Fruit fly (Drosophila melanogaster) whole organism, embryonic: ENCODE measurements around the gene CG42488.
A peak's percentile ranks its signal among the peaks of the same experiment; 100 is the strongest.

Source experiments
- Adf1 ChIP-seq: fragments of 200-800 bp; sonication (Bioruptor generic); IDR thresholded peaks from 2 replicates; pipeline ENCODE4 v1.3.6; 2022; ENCODE audit warnings: missing biosample characterization, missing genetic modification characterization
- Awh ChIP-seq: fragments of 200-800 bp; sonication (Bioruptor generic); IDR thresholded peaks from 2 replicates; pipeline ENCODE4, ENCODE4 v1.3.6; 2022; ENCODE audit warnings: missing biosample characterization, missing genetic modification characterization
- CG10462 ChIP-seq: fragments of 200-800 bp; sonication (Bioruptor generic); optimal IDR thresholded peaks from 2 replicates; lab custom pipeline; 2016; ENCODE audit warnings: missing biosample characterization, missing genetic modification characterization
- CG11093 ChIP-seq: fragments of 200-800 bp; sonication (Bioruptor generic); IDR thresholded peaks from 3 replicates; pipeline ENCODE4 v1.3.6; 2022; ENCODE audit warnings: missing biosample characterization, missing genetic modification characterization
- CG12219 ChIP-seq: fragments of 200-800 bp; sonication (Bioruptor generic); optimal IDR thresholded peaks from 3 replicates; lab custom pipeline; 2018; ENCODE audit warnings: missing biosample characterization, mild to moderate bottlenecking, missing genetic modification characterization
- CG1233 ChIP-seq: fragments of 200-800 bp; sonication (Bioruptor generic); optimal IDR thresholded peaks from 4 replicates; lab custom pipeline; 2018; ENCODE audit warnings: missing biosample characterization, mild to moderate bottlenecking, missing genetic modification characterization
- CG13123 ChIP-seq: fragments of 200-800 bp; sonication (Bioruptor generic); optimal IDR thresholded peaks from 2 replicates; lab custom pipeline; 2016; ENCODE audit warnings: missing biosample characterization, missing genetic modification characterization
- CG13894 ChIP-seq: fragments of 200-800 bp; sonication (Bioruptor generic); optimal IDR thresholded peaks from 3 replicates; lab custom pipeline; 2018; ENCODE audit warnings: missing biosample characterization, mild to moderate bottlenecking, missing genetic modification characterization, moderate library complexity
- CG15011 ChIP-seq: fragments of 200-800 bp; sonication (Bioruptor generic); optimal IDR thresholded peaks from 3 replicates; lab custom pipeline; 2018; ENCODE audit warnings: missing biosample characterization, mild to moderate bottlenecking, missing genetic modification characterization
- CG15601 ChIP-seq: fragments of 200-800 bp; sonication (Bioruptor generic); optimal IDR thresholded peaks from 3 replicates; lab custom pipeline; 2019; ENCODE audit warnings: missing biosample characterization, mild to moderate bottlenecking, missing genetic modification characterization, moderate library complexity
- CG1603 ChIP-seq: fragments of 200-800 bp; sonication (Bioruptor generic); optimal IDR thresholded peaks from 2 replicates; lab custom pipeline; 2019; ENCODE audit warnings: missing biosample characterization, mild to moderate bottlenecking, missing genetic modification characterization, moderate library complexity
- CG16779 ChIP-seq: fragments of 200-800 bp; sonication (Bioruptor generic); IDR thresholded peaks from 2 replicates; pipeline ENCODE4 v1.3.6; 2022; ENCODE audit warnings: missing biosample characterization, missing genetic modification characterization
- CG16863 ChIP-seq: fragments of 200-800 bp; sonication (Bioruptor generic); optimal IDR thresholded peaks from 3 replicates; lab custom pipeline; 2016; ENCODE audit warnings: missing biosample characterization, missing genetic modification characterization
- CG2678 ChIP-seq: fragments of 200-800 bp; sonication (Bioruptor generic); optimal IDR thresholded peaks from 3 replicates; lab custom pipeline; 2019; ENCODE audit warnings: missing biosample characterization, mild to moderate bottlenecking, missing genetic modification characterization, moderate library complexity
- CG2889 ChIP-seq: fragments of 200-800 bp; sonication (Bioruptor generic); IDR thresholded peaks from 3 replicates; pipeline ENCODE4 v1.3.6; 2022; ENCODE audit warnings: missing biosample characterization, missing genetic modification characterization
- CG31224 ChIP-seq: fragments of 200-800 bp; sonication (Bioruptor generic); IDR thresholded peaks from 2 replicates; pipeline ENCODE4 v1.3.6; 2022; ENCODE audit warnings: missing biosample characterization, missing genetic modification characterization
- CG32767 ChIP-seq: fragments of 200-800 bp; sonication (Bioruptor generic); IDR thresholded peaks from 2 replicates; pipeline ENCODE4 v1.3.6; 2022; ENCODE audit warnings: missing biosample characterization, missing genetic modification characterization
- CG34224 ChIP-seq: fragments of 200-800 bp; sonication (Bioruptor generic); IDR thresholded peaks from 3 replicates; pipeline ENCODE4 v1.3.6; 2022; ENCODE audit warnings: missing biosample characterization, missing genetic modification characterization; ENCODE audit not compliant: partially characterized antibody
- CG6175 ChIP-seq: fragments of 200-800 bp; sonication (Bioruptor generic); IDR thresholded peaks from 3 replicates; pipeline ENCODE4 v1.3.6; 2022; ENCODE audit warnings: missing biosample characterization, missing genetic modification characterization
- CG8765 ChIP-seq: fragments of 200-800 bp; sonication (Bioruptor generic); IDR thresholded peaks from 2 replicates; pipeline ENCODE4 v1.3.6; 2022; ENCODE audit warnings: missing biosample characterization, missing genetic modification characterization
- CG9876 ChIP-seq: fragments of 200-800 bp; sonication (Bioruptor generic); optimal IDR thresholded peaks from 2 replicates; lab custom pipeline; 2016; ENCODE audit warnings: missing biosample characterization, missing genetic modification characterization
- CTCF ChIP-seq: fragments of 200-800 bp; sonication (Bioruptor generic); optimal IDR thresholded peaks from 2 replicates; lab custom pipeline; 2017; ENCODE audit warnings: missing biosample characterization, mild to moderate bottlenecking, missing genetic modification characterization, moderate library complexity
- Camta ChIP-seq: fragments of 200-800 bp; sonication (Bioruptor generic); optimal IDR thresholded peaks from 2 replicates; lab custom pipeline; 2016; ENCODE audit warnings: missing biosample characterization, missing genetic modification characterization
- CoRest ChIP-seq: fragments of 200-800 bp; sonication (Bioruptor generic); optimal IDR thresholded peaks from 3 replicates; lab custom pipeline; 2018; ENCODE audit warnings: missing biosample characterization, mild to moderate bottlenecking, missing genetic modification characterization, moderate library complexity
- D19B ChIP-seq: fragments of 200-800 bp; sonication (Bioruptor generic); optimal IDR thresholded peaks from 2 replicates; lab custom pipeline; 2017; ENCODE audit warnings: missing biosample characterization, mild to moderate bottlenecking, missing genetic modification characterization
- Dfd ChIP-seq, 2 experiments: fragments of >200 bp; optimal IDR thresholded peaks; 2 replicates each; lab custom pipeline; 2017; ENCODE audit warnings: missing biosample characterization in 2 of 2, missing genetic modification characterization in 2 of 2
- Dip3 ChIP-seq: fragments of 200-800 bp; sonication (Bioruptor generic); optimal IDR thresholded peaks from 3 replicates; lab custom pipeline; 2016; ENCODE audit warnings: missing biosample characterization, missing genetic modification characterization
- HLHmδ ChIP-seq: fragments of 200-800 bp; sonication (Bioruptor generic); optimal IDR thresholded peaks from 2 replicates; lab custom pipeline; 2018; ENCODE audit warnings: missing biosample characterization, mild to moderate bottlenecking, missing genetic modification characterization, moderate library complexity
- Mes4 ChIP-seq: fragments of 200-800 bp; sonication (Bioruptor generic); optimal IDR thresholded peaks from 2 replicates; lab custom pipeline; 2016; ENCODE audit warnings: missing biosample characterization, missing genetic modification characterization
- NK7.1 ChIP-seq: fragments of 200-800 bp; sonication (Bioruptor generic); optimal IDR thresholded peaks from 3 replicates; lab custom pipeline; 2016; ENCODE audit warnings: missing biosample characterization, missing genetic modification characterization
- Oli ChIP-seq: fragments of 200-800 bp; sonication (Bioruptor generic); optimal IDR thresholded peaks from 2 replicates; lab custom pipeline; 2018; ENCODE audit warnings: missing biosample characterization, mild to moderate bottlenecking, missing genetic modification characterization, moderate library complexity
- Vsx1 ChIP-seq: fragments of 200-800 bp; sonication (Bioruptor generic); optimal IDR thresholded peaks from 2 replicates; lab custom pipeline; 2017; ENCODE audit warnings: missing biosample characterization, mild to moderate bottlenecking, missing genetic modification characterization, missing genetic modification reagents
- Xrp1 ChIP-seq: fragments of 200-800 bp; sonication (Bioruptor generic); IDR thresholded peaks from 2 replicates; pipeline ENCODE4 v1.3.6; 2022; ENCODE audit warnings: missing biosample characterization, missing genetic modification characterization
- abd-A ChIP-seq: fragments of 200-800 bp; sonication (Bioruptor generic); optimal IDR thresholded peaks from 3 replicates; lab custom pipeline; 2019; ENCODE audit warnings: missing biosample characterization, mild to moderate bottlenecking, missing genetic modification characterization, moderate library complexity
- ase ChIP-seq: fragments of 200-800 bp; sonication (Bioruptor generic); IDR thresholded peaks from 3 replicates; pipeline ENCODE4 v1.3.6; 2022; ENCODE audit warnings: missing biosample characterization, missing genetic modification characterization
- ash1 ChIP-seq: fragments of 200-800 bp; sonication (Bioruptor generic); optimal IDR thresholded peaks from 2 replicates; lab custom pipeline; 2018; ENCODE audit warnings: missing biosample characterization, mild to moderate bottlenecking, missing genetic modification characterization
- corto ChIP-seq: fragments of 200-800 bp; sonication (Bioruptor generic); optimal IDR thresholded peaks from 2 replicates; lab custom pipeline; 2016; ENCODE audit warnings: missing biosample characterization, mild to moderate bottlenecking, missing genetic modification characterization, moderate library complexity
- da ChIP-seq: fragments of 200-800 bp; sonication (Bioruptor generic); optimal IDR thresholded peaks from 2 replicates; lab custom pipeline; 2016; ENCODE audit warnings: missing biosample characterization, missing genetic modification characterization
- dm ChIP-seq: fragments of 200-800 bp; sonication (Bioruptor generic); optimal IDR thresholded peaks from 3 replicates; lab custom pipeline; 2016; ENCODE audit warnings: missing biosample characterization, missing genetic modification characterization
- dysf ChIP-seq: fragments of 200-800 bp; sonication (Bioruptor generic); IDR thresholded peaks from 3 replicates; pipeline ENCODE4 v1.3.6; 2022; ENCODE audit warnings: missing biosample characterization, missing genetic modification characterization
- emc ChIP-seq: fragments of 200-800 bp; sonication (Bioruptor generic); optimal IDR thresholded peaks from 2 replicates; lab custom pipeline; 2016; ENCODE audit warnings: missing biosample characterization, missing genetic modification characterization
- exex ChIP-seq: fragments of 200-800 bp; sonication (Bioruptor generic); optimal IDR thresholded peaks from 4 replicates; lab custom pipeline; 2018; ENCODE audit warnings: missing biosample characterization, mild to moderate bottlenecking, missing genetic modification characterization, moderate library complexity
- h ChIP-seq: fragments of >200 bp; optimal IDR thresholded peaks from 2 replicates; lab custom pipeline; 2017
- kni ChIP-seq: fragments of 200-800 bp; sonication (Bioruptor generic); optimal IDR thresholded peaks from 3 replicates; lab custom pipeline; 2017; ENCODE audit warnings: mild to moderate bottlenecking, missing biosample characterization, missing genetic modification reagents, missing genetic modification characterization
- nom ChIP-seq: fragments of 200-800 bp; sonication (Bioruptor generic); optimal IDR thresholded peaks from 2 replicates; lab custom pipeline; 2017; ENCODE audit warnings: missing biosample characterization, missing genetic modification characterization, mild to moderate bottlenecking, moderate library complexity, missing genetic modification reagents
- pnt ChIP-seq: fragments of 200-800 bp; sonication (Bioruptor generic); optimal IDR thresholded peaks from 3 replicates; lab custom pipeline; 2016; ENCODE audit warnings: missing biosample characterization, missing genetic modification characterization
- shn ChIP-seq: fragments of 200-800 bp; sonication (Bioruptor generic); optimal IDR thresholded peaks from 3 replicates; lab custom pipeline; 2016; ENCODE audit warnings: missing biosample characterization, missing genetic modification characterization
- tna ChIP-seq: fragments of 200-800 bp; sonication (Bioruptor generic); IDR thresholded peaks from 2 replicates; pipeline ENCODE4 v1.3.6; 2022; ENCODE audit warnings: missing biosample characterization, missing genetic modification characterization; ENCODE audit not compliant: partially characterized antibody
- unpg ChIP-seq: fragments of 200-800 bp; sonication (Bioruptor generic); optimal IDR thresholded peaks from 3 replicates; lab custom pipeline; 2018; ENCODE audit warnings: missing biosample characterization, mild to moderate bottlenecking, missing genetic modification characterization, moderate library complexity
- vnd ChIP-seq: fragments of 200-800 bp; sonication (Bioruptor generic); IDR thresholded peaks from 3 replicates; pipeline ENCODE4 v1.3.6; 2022; ENCODE audit warnings: missing biosample characterization, missing genetic modification characterization; ENCODE audit not compliant: partially characterized antibody

The CG42488 gene

dm6 chr3R:25490375-25490774 is 7.5 kb downstream of the CG42488 start (continued):
- peak; percentile 59 for TF ChIP-seq CG1603 (tag; lab: Kevin White, UChicago)
- TF ChIP-seq Camta (GFP tag; lab: Kevin White, UChicago) = peak; percentile 24
- no peak for TF ChIP-seq CG8765
- TF ChIP-seq shn (GFP tag; lab: Kevin White, UChicago) = no peak
- no peak for TF ChIP-seq HLHmδ (GFP tag; lab: Kevin White, UChicago)
- TF ChIP-seq Mes4 = no peak
- TF ChIP-seq Xrp1 (GFP tag; lab: Robert Waterston, UW) = peak; percentile 47
- no peak for TF ChIP-seq CG15601
- TF ChIP-seq CG31224 (GFP tag; lab: Robert Waterston, UW) = no peak
- no peak for TF ChIP-seq CoRest
- TF ChIP-seq CG13123 (GFP tag; lab: Kevin White, UChicago) = no peak
- no peak for TF ChIP-seq ase
- no peak for TF ChIP-seq da
- TF ChIP-seq pnt (GFP tag; lab: Kevin White, UChicago) = no peak
- no peak for TF ChIP-seq ash1 (GFP tag; lab: Kevin White, UChicago)
- no peak for TF ChIP-seq CG2889 (GFP tag; lab: Robert Waterston, UW)
- no peak for TF ChIP-seq CG16863
- TF ChIP-seq CG32767 (GFP tag; lab: Robert Waterston, UW) = no peak
- no peak for TF ChIP-seq kni

- peak; percentile 76 for TF ChIP-seq CG9876 (GFP tag; lab: Kevin White, UChicago)
- peak; percentile 63 for TF ChIP-seq CG16779 (GFP tag; lab: Robert Waterston, UW)
- peak; percentile 9 for TF ChIP-seq NK7.1
- TF ChIP-seq Dip3 (GFP tag; lab: Kevin White, UChicago) = no peak
- peak; percentile 58 for TF ChIP-seq CG13894 (tag; lab: Kevin White, UChicago)
- no peak for TF ChIP-seq Oli
- peak; percentile 55 for TF ChIP-seq Awh (GFP tag; lab: Robert Waterston, UW)
- no peak for TF ChIP-seq CG10462 (GFP tag; lab: Kevin White, UChicago)
- no peak for TF ChIP-seq h (lab: Kevin White, UChicago)
- TF ChIP-seq dysf (GFP tag; lab: Robert Waterston, UW) = peak; percentile 74
- TF ChIP-seq corto (GFP tag; lab: Kevin White, UChicago) = no peak
- peak; percentile 66 for TF ChIP-seq Adf1 (GFP tag; lab: Robert Waterston, UW)
- TF ChIP-seq tna (GFP tag; lab: Robert Waterston, UW) = peak; percentile 46
- no peak for TF ChIP-seq CG15011 (GFP tag; lab: Kevin White, UChicago)
- TF ChIP-seq CTCF (GFP tag; lab: Kevin White, UChicago) = no peak
- TF ChIP-seq abd-A (tag; lab: Kevin White, UChicago) = peak; percentile 6
- TF ChIP-seq CG6175 = peak; percentile 55; the same call in 2 of the 3 replicates
- TF ChIP-seq emc (GFP tag; lab: Kevin White, UChicago) = no peak
- no peak for TF ChIP-seq exex
- no peak for TF ChIP-seq CG1233 (GFP tag; lab: Kevin White, UChicago)
- peak; percentile 46 for TF ChIP-seq vnd (GFP tag; lab: Robert Waterston, UW)
- peak in 1 of 2 experiments; percentile 12 for TF ChIP-seq Dfd (GFP tag; optimal IDR thresholded peaks at IDR 0.05; lab: Kevin White, UChicago)
- TF ChIP-seq D19B (GFP tag; lab: Kevin White, UChicago) = peak; percentile 34
- peak; percentile 54 for TF ChIP-seq unpg (GFP tag; lab: Kevin White, UChicago)
- TF ChIP-seq CG12219 (GFP tag; lab: Kevin White, UChicago) = no peak
- TF ChIP-seq nom (GFP tag; lab: Kevin White, UChicago) = peak; percentile 79
- peak; percentile 36 for TF ChIP-seq dm (GFP tag; lab: Kevin White, UChicago)
- TF ChIP-seq CG2678 (tag; lab: Kevin White, UChicago) = peak; percentile 64
- peak; percentile 78 for TF ChIP-seq CG34224 (GFP tag; lab: Robert Waterston, UW)
- no peak for TF ChIP-seq Vsx1 (GFP tag; lab: Kevin White, UChicago)
- peak; percentile 30; the same call in 2 of the 3 replicates for TF ChIP-seq CG11093
These were observed 8.1 kb downstream of the CG42488 start, which contains the start of the genes Gnpat and CG5112 for dm6 chr3R:25490778-25491664. Gene Gnpat (minus strand): TSS chr3R:25490936. Gene CG5112 (plus strand): TSS chr3R:25491460.
